Worm (Caenorhabditis elegans): ENCODE results near the gene xnd-1.

- no peak for TF ChIP-seq F49E8.2 (tag; optimal IDR thresholded peaks at IDR 0.05; ENCODE audit: insufficient read depth)
- TF ChIP-seq rec-8 (tag; optimal IDR thresholded peaks at IDR 0.05) = no peak
- no peak for TF ChIP-seq somi-1 (GFP tag; optimal IDR thresholded peaks at IDR 0.05)
- no peak for TF ChIP-seq lsl-1 (GFP tag; optimal IDR thresholded peaks at IDR 0.05)
- no peak for TF ChIP-seq mxl-1 (tag; optimal IDR thresholded peaks at IDR 0.05)
- TF ChIP-seq ztf-26 (tag; optimal IDR thresholded peaks at IDR 0.05) = no peak
Measured at ce11 chrIII:5603439-5603986, 747 bp upstream of the xnd-1 start, which contains the start of gene madf-11.
